Fruit fly (Drosophila melanogaster) whole organism, embryonic: Measurements from ENCODE around the gene ABCB7.

Source experiments
- Ada2b ChIP-seq: fragments of 200-800 bp; sonication (Bioruptor generic); IDR thresholded peaks from 2 replicates; pipeline ENCODE4 v1.3.6; 2022; ENCODE audit warnings: missing biosample characterization, missing genetic modification characterization
- Atf3 ChIP-seq: fragments of 200-800 bp; sonication (Bioruptor generic); optimal IDR thresholded peaks from 3 replicates; lab custom pipeline; 2016; ENCODE audit warnings: missing biosample characterization, missing genetic modification characterization
- CG10267 ChIP-seq: fragments of 200-800 bp; sonication (Bioruptor generic); optimal IDR thresholded peaks from 2 replicates; lab custom pipeline; 2018; ENCODE audit warnings: missing biosample characterization, mild to moderate bottlenecking, missing genetic modification characterization, moderate library complexity
- CG12219 ChIP-seq: fragments of 200-800 bp; sonication (Bioruptor generic); optimal IDR thresholded peaks from 3 replicates; lab custom pipeline; 2018; ENCODE audit warnings: missing biosample characterization, mild to moderate bottlenecking, missing genetic modification characterization
- CG12391 ChIP-seq: fragments of 200-800 bp; sonication (Bioruptor generic); optimal IDR thresholded peaks from 3 replicates; lab custom pipeline; 2018; ENCODE audit warnings: missing biosample characterization, mild to moderate bottlenecking, missing genetic modification characterization, moderate library complexity
- CG17912 ChIP-seq: fragments of 200-800 bp; sonication (Bioruptor generic); optimal IDR thresholded peaks from 2 replicates; lab custom pipeline; 2018; ENCODE audit warnings: missing biosample characterization, mild to moderate bottlenecking, missing genetic modification characterization
- CG18764 ChIP-seq: fragments of 200-800 bp; sonication (Bioruptor generic); optimal IDR thresholded peaks from 3 replicates; lab custom pipeline; 2016; ENCODE audit warnings: missing biosample characterization, missing genetic modification characterization
- CG2120 ChIP-seq: fragments of 200-800 bp; sonication (Bioruptor generic); optimal IDR thresholded peaks from 3 replicates; lab custom pipeline; 2016; ENCODE audit warnings: missing biosample characterization, missing genetic modification characterization
- CG32532 ChIP-seq: fragments of 200-800 bp; sonication (Bioruptor generic); IDR thresholded peaks from 2 replicates; pipeline ENCODE4 v1.3.6; 2022; ENCODE audit warnings: missing biosample characterization, missing genetic modification characterization
- CG33557 ChIP-seq: fragments of 200-800 bp; sonication (Bioruptor generic); optimal IDR thresholded peaks from 2 replicates; lab custom pipeline; 2019; ENCODE audit warnings: missing biosample characterization, mild to moderate bottlenecking, missing genetic modification characterization, moderate library complexity
- CG43689 ChIP-seq: fragments of 200-800 bp; sonication (Bioruptor generic); IDR thresholded peaks from 2 replicates; pipeline ENCODE4 v1.3.6; 2022; ENCODE audit warnings: missing biosample characterization, missing genetic modification characterization
- CG6175 ChIP-seq: fragments of 200-800 bp; sonication (Bioruptor generic); IDR thresholded peaks from 3 replicates; pipeline ENCODE4 v1.3.6; 2022; ENCODE audit warnings: missing biosample characterization, missing genetic modification characterization
- CG6791 ChIP-seq: fragments of 200-800 bp; sonication (Bioruptor generic); IDR thresholded peaks from 3 replicates; pipeline ENCODE4 v1.3.6; 2022; ENCODE audit warnings: missing biosample characterization, missing genetic modification characterization; ENCODE audit not compliant: partially characterized antibody
- CG6813 ChIP-seq: fragments of 200-800 bp; sonication (Bioruptor generic); optimal IDR thresholded peaks from 2 replicates; lab custom pipeline; 2017; ENCODE audit warnings: missing biosample characterization, missing genetic modification characterization, mild to moderate bottlenecking, moderate library complexity, missing genetic modification reagents
- CG7987 ChIP-seq: fragments of 200-800 bp; sonication (Bioruptor generic); optimal IDR thresholded peaks from 2 replicates; lab custom pipeline; 2018; ENCODE audit warnings: missing biosample characterization, mild to moderate bottlenecking, missing genetic modification characterization, moderate library complexity
- CG8388 ChIP-seq: fragments of 200-800 bp; sonication (Bioruptor generic); optimal IDR thresholded peaks from 2 replicates; lab custom pipeline; 2019; ENCODE audit warnings: missing biosample characterization, mild to moderate bottlenecking, missing genetic modification characterization, moderate library complexity
- CG9797 ChIP-seq: fragments of 200-800 bp; sonication (Bioruptor generic); optimal IDR thresholded peaks from 3 replicates; lab custom pipeline; 2018; ENCODE audit warnings: missing biosample characterization, mild to moderate bottlenecking, missing genetic modification characterization
- D19B ChIP-seq: fragments of 200-800 bp; sonication (Bioruptor generic); optimal IDR thresholded peaks from 2 replicates; lab custom pipeline; 2017; ENCODE audit warnings: missing biosample characterization, mild to moderate bottlenecking, missing genetic modification characterization
- Dp ChIP-seq: fragments of 200-800 bp; sonication (Bioruptor generic); optimal IDR thresholded peaks from 2 replicates; lab custom pipeline; 2018; ENCODE audit warnings: missing biosample characterization, mild to moderate bottlenecking, missing genetic modification characterization, moderate library complexity
- Ets65A ChIP-seq: fragments of 200-800 bp; sonication (Bioruptor generic); peaks from one replicate; lab custom pipeline; 2016; ENCODE audit warnings: missing biosample characterization, missing genetic modification characterization
- GATAe ChIP-seq: fragments of 200-800 bp; sonication (Bioruptor generic); conservative IDR thresholded peaks from 2 replicates; pipeline ENCODE4 v1.3.6; 2022; ENCODE audit warnings: missing biosample characterization, missing genetic modification characterization
- Lim3 ChIP-seq: fragments of 200-800 bp; sonication (Bioruptor generic); IDR thresholded peaks from 2 replicates; pipeline ENCODE4 v1.3.6; 2022; ENCODE audit warnings: missing biosample characterization, missing genetic modification characterization
- Mad ChIP-seq: fragments of 200-800 bp; sonication (Bioruptor generic); optimal IDR thresholded peaks from 2 replicates; lab custom pipeline; 2016; ENCODE audit warnings: missing biosample characterization, missing genetic modification characterization
- PHDP ChIP-seq: fragments of 200-800 bp; sonication (Bioruptor generic); optimal IDR thresholded peaks from 3 replicates; lab custom pipeline; 2018; ENCODE audit warnings: missing biosample characterization, mild to moderate bottlenecking, missing genetic modification characterization, moderate library complexity
- Scr ChIP-seq: fragments of 200-800 bp; sonication (Bioruptor generic); IDR thresholded peaks from 2 replicates; pipeline ENCODE4 v1.3.6; 2022; ENCODE audit warnings: missing biosample characterization, missing genetic modification characterization; ENCODE audit not compliant: partially characterized antibody
- Spps ChIP-seq: fragments of 200-800 bp; sonication (Bioruptor generic); optimal IDR thresholded peaks from 2 replicates; lab custom pipeline; 2018; ENCODE audit warnings: missing biosample characterization, mild to moderate bottlenecking, missing genetic modification characterization
- ap ChIP-seq: fragments of 200-800 bp; sonication (Bioruptor generic); IDR thresholded peaks from 2 replicates; pipeline ENCODE4 v1.3.6; 2022; ENCODE audit warnings: missing biosample characterization, missing genetic modification characterization
- ci ChIP-seq: fragments of 200-800 bp; sonication (Bioruptor generic); IDR thresholded peaks from 3 replicates; pipeline ENCODE4 v1.3.6; 2022; ENCODE audit warnings: missing biosample characterization, missing genetic modification characterization
- danr ChIP-seq: fragments of 200-800 bp; sonication (Bioruptor generic); IDR thresholded peaks from 2 replicates; pipeline ENCODE4 v1.3.6; 2022; ENCODE audit warnings: missing biosample characterization, missing genetic modification characterization
- ewg ChIP-seq: fragments of 200-800 bp; sonication (Bioruptor generic); optimal IDR thresholded peaks from 3 replicates; lab custom pipeline; 2017; ENCODE audit warnings: mild to moderate bottlenecking, missing biosample characterization, missing genetic modification reagents, missing genetic modification characterization
- fd64A ChIP-seq: fragments of 200-800 bp; sonication (Bioruptor generic); optimal IDR thresholded peaks from 3 replicates; lab custom pipeline; 2018; ENCODE audit warnings: missing biosample characterization, mild to moderate bottlenecking, missing genetic modification characterization
- gfzf ChIP-seq: fragments of 200-800 bp; sonication (Bioruptor generic); optimal IDR thresholded peaks from 2 replicates; lab custom pipeline; 2016; ENCODE audit warnings: missing biosample characterization, mild to moderate bottlenecking, missing genetic modification characterization, moderate library complexity
- ham ChIP-seq: fragments of 200-800 bp; sonication (Bioruptor generic); IDR thresholded peaks from 2 replicates; pipeline ENCODE4 v1.3.6; 2022; ENCODE audit warnings: missing biosample characterization, missing genetic modification characterization
- jigr1 ChIP-seq: fragments of 200-800 bp; sonication (Bioruptor generic); IDR thresholded peaks from 3 replicates; pipeline ENCODE4 v1.3.6; 2022; ENCODE audit warnings: missing biosample characterization, missing genetic modification characterization
- lbe ChIP-seq: fragments of 200-800 bp; sonication (Bioruptor generic); optimal IDR thresholded peaks from 2 replicates; lab custom pipeline; 2016; ENCODE audit warnings: missing biosample characterization, mild to moderate bottlenecking, missing genetic modification characterization
- mam ChIP-seq: fragments of 200-800 bp; sonication (Bioruptor generic); optimal IDR thresholded peaks from 3 replicates; lab custom pipeline; 2016; ENCODE audit warnings: missing biosample characterization, missing genetic modification characterization
- odd ChIP-seq: fragments of 200-800 bp; sonication (Bioruptor generic); optimal IDR thresholded peaks from 2 replicates; lab custom pipeline; 2017; ENCODE audit warnings: missing biosample characterization, mild to moderate bottlenecking, missing genetic modification characterization
- pan ChIP-seq, 4 experiments: fragments of >200 bp in 3 of 4; fragments of 200-800 bp in 1 of 4; sonication (Bioruptor generic) in 1 of 4; optimal IDR thresholded peaks in 3 of 4; IDR thresholded peaks in 1 of 4; 2 replicates each; pipeline versions ENCODE4 v1.3.6 to Lab custom; 2017 to 2022; ENCODE audit warnings: missing biosample characterization in 2 of 4, missing genetic modification characterization in 2 of 4, mixed read lengths in 1 of 4
- ranshi ChIP-seq: fragments of 200-800 bp; sonication (Bioruptor generic); IDR thresholded peaks from 2 replicates; pipeline ENCODE4 v1.3.6; 2022; ENCODE audit warnings: missing biosample characterization, missing genetic modification characterization
- schlank ChIP-seq: fragments of 200-800 bp; sonication (Bioruptor generic); optimal IDR thresholded peaks from 2 replicates; lab custom pipeline; 2018; ENCODE audit warnings: missing biosample characterization, mild to moderate bottlenecking, missing genetic modification characterization
- slou ChIP-seq: fragments of 200-800 bp; sonication (Bioruptor generic); optimal IDR thresholded peaks from 3 replicates; lab custom pipeline; 2016; ENCODE audit warnings: missing biosample characterization, missing genetic modification characterization
- so ChIP-seq: fragments of 200-800 bp; sonication (Bioruptor generic); IDR thresholded peaks from 3 replicates; pipeline ENCODE4 v1.3.6; 2022; ENCODE audit warnings: missing biosample characterization, missing genetic modification characterization
- sqz ChIP-seq: fragments of 200-800 bp; sonication (Bioruptor generic); optimal IDR thresholded peaks from 3 replicates; lab custom pipeline; 2018; ENCODE audit warnings: missing biosample characterization, mild to moderate bottlenecking, missing genetic modification characterization
- stc ChIP-seq: fragments of 200-800 bp; sonication (Bioruptor generic); IDR thresholded peaks from 2 replicates; pipeline ENCODE4 v1.3.6; 2022; ENCODE audit warnings: missing biosample characterization, missing genetic modification characterization
- toy ChIP-seq: fragments of 200-800 bp; sonication (Bioruptor generic); IDR thresholded peaks from 2 replicates; pipeline ENCODE4 v1.3.6; 2022; ENCODE audit warnings: missing biosample characterization, missing genetic modification characterization
- trem ChIP-seq: fragments of 200-800 bp; optimal IDR thresholded peaks from 3 replicates; lab custom pipeline; 2019; ENCODE audit warnings: missing biosample characterization, mild to moderate bottlenecking, missing genetic modification characterization, moderate library complexity
- tx ChIP-seq: fragments of 200-800 bp; sonication (Bioruptor generic); optimal IDR thresholded peaks from 2 replicates; lab custom pipeline; 2016; ENCODE audit warnings: missing biosample characterization, missing genetic modification characterization
- unpg ChIP-seq: fragments of 200-800 bp; sonication (Bioruptor generic); optimal IDR thresholded peaks from 3 replicates; lab custom pipeline; 2018; ENCODE audit warnings: missing biosample characterization, mild to moderate bottlenecking, missing genetic modification characterization, moderate library complexity
- vnd ChIP-seq: fragments of 200-800 bp; sonication (Bioruptor generic); IDR thresholded peaks from 3 replicates; pipeline ENCODE4 v1.3.6; 2022; ENCODE audit warnings: missing biosample characterization, missing genetic modification characterization; ENCODE audit not compliant: partially characterized antibody

The ABCB7 gene

dm6 chr3L:1644920-1645567, 26.8 kb downstream of the ABCB7 start, which contains the start of the genes alphaCOP and CG13919 (continued):
- TF ChIP-seq CG6175 (GFP tag; lab: Robert Waterston, UW) (peak; percentile 83), Mad (peak; percentile 95), GATAe (GFP tag; lab: Robert Waterston, UW) (peak; percentile 94), mam (GFP tag; lab: Kevin White, UChicago) (peak; percentile 95), CG8388 (GFP tag; lab: Kevin White, UChicago) (peak; percentile 100), ewg (GFP tag; lab: Kevin White, UChicago) (peak; percentile 92), so (GFP tag; lab: Robert Waterston, UW) (peak; percentile 97), stc (GFP tag; lab: Robert Waterston, UW) (peak; percentile 95), schlank (tag; lab: Kevin White, UChicago) (peak; percentile 88), CG7987 (peak; percentile 86), ap (GFP tag; lab: Robert Waterston, UW) (peak; percentile 97), toy (GFP tag; lab: Robert Waterston, UW) (peak; percentile 92), sqz (GFP tag; lab: Kevin White, UChicago) (no peak), CG6813 (GFP tag; lab: Kevin White, UChicago) (peak; percentile 75), CG43689 (GFP tag; lab: Robert Waterston, UW) (peak; percentile 95), CG17912 (peak; percentile 84), slou (GFP tag; lab: Kevin White, UChicago) (peak; percentile 96), Scr (GFP tag; lab: Robert Waterston, UW) (no peak), Lim3 (GFP tag; lab: Robert Waterston, UW) (peak; percentile 92), CG33557 (GFP tag; lab: Kevin White, UChicago) (peak; percentile 95), danr (GFP tag; lab: Robert Waterston, UW) (peak; percentile 65), CG2120 (GFP tag; lab: Kevin White, UChicago) (peak; percentile 98), Dp (GFP tag; lab: Kevin White, UChicago) (peak; percentile 50), unpg (GFP tag; lab: Kevin White, UChicago) (peak; percentile 98), tx (GFP tag; lab: Kevin White, UChicago) (peak; percentile 88), Spps (peak; percentile 91), CG9797 (GFP tag; lab: Kevin White, UChicago) (peak; percentile 32), ranshi (GFP tag; lab: Robert Waterston, UW) (peak; percentile 85; the same call in 1 of the 2 replicates), CG10267 (tag; lab: Kevin White, UChicago) (peak; percentile 100), CG32532 (GFP tag; lab: Robert Waterston, UW) (peak; percentile 97), lbe (GFP tag; lab: Kevin White, UChicago) (peak; percentile 96), Ets65A (GFP tag; lab: Kevin White, UChicago) (peak; percentile 99), Ada2b (GFP tag; lab: Robert Waterston, UW) (peak; percentile 89), Atf3 (GFP tag; lab: Kevin White, UChicago) (peak; percentile 85), pan (optimal IDR thresholded peaks at IDR 0.05; lab: Kevin White, UChicago) (no peak), pan (GFP tag; optimal IDR thresholded peaks at IDR 0.05 in 1 of 2, IDR thresholded peaks at IDR 0.05 in 1 of 2) (peak in 1 of 2 experiments; percentile 97), gfzf (peak; percentile 24), PHDP (tag; lab: Kevin White, UChicago) (peak; percentile 97), trem (peak; percentile 92), CG6791 (GFP tag; lab: Robert Waterston, UW) (no peak), fd64A (GFP tag; lab: Kevin White, UChicago) (peak; percentile 56), CG12391 (peak; percentile 98), ci (GFP tag; lab: Robert Waterston, UW) (peak; percentile 97), D19B (GFP tag; lab: Kevin White, UChicago) (peak; percentile 86), jigr1 (GFP tag; lab: Robert Waterston, UW) (peak; percentile 83), ham (GFP tag; lab: Robert Waterston, UW) (peak; percentile 92), CG18764 (GFP tag; lab: Kevin White, UChicago) (peak; percentile 88), vnd (GFP tag; lab: Robert Waterston, UW) (no peak), odd (GFP tag; lab: Kevin White, UChicago) (peak; percentile 90), CG12219 (GFP tag; lab: Kevin White, UChicago) (peak; percentile 91)
